Worm (Caenorhabditis elegans) whole organism, L4/young adult: Measurements from ENCODE around the gene F56D5.3.

Experiments
- W03F9.2 ChIP-seq: fragments of 150-350 bp; optimal IDR thresholded peaks from 2 replicates; lab custom pipeline; 2014; ENCODE audit warnings: missing biosample characterization, missing genetic modification characterization
- dao-5 ChIP-seq: sonication (generic microtip); optimal IDR thresholded peaks from 2 replicates; lab custom pipeline; 2016; ENCODE audit warnings: missing genotype, missing genetic modification characterization, moderate library complexity, missing compliant biosample characterization
- him-1 ChIP-seq: sonication (generic microtip); optimal IDR thresholded peaks from 2 replicates; lab custom pipeline; 2016; ENCODE audit warnings: missing genotype, missing genetic modification reagents, missing genetic modification characterization, missing compliant biosample characterization

DNA sequence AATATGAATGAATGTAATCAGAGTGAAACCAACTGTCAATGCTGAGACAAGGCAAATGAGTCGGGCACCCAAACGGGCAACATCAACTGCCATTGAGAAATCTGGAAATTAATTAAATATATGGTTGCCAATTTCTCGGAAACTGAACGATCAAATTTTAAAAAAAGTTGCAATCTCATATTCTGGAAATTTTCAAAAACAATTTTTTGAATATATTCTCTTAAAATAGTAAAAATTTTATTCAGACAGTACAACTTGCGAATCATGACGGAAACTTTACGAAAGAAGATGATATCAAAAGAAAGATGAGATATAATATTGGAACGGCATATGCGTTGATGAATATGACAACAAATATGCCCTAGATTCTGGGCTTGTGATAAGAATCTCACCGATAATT, 1.3 kb upstream of the F56D5.3 start, which contains the start of gene col-121:
- TF ChIP-seq him-1 (tag; lab: Kevin White, UChicago) (no peak), dao-5 (tag; lab: Kevin White, UChicago) (no peak), W03F9.2 (tag; lab: Kevin White, UChicago) (no peak)
